Fruit fly (Drosophila melanogaster): ENCODE measurements around the gene Elovl7.
A peak's percentile ranks its signal among the peaks of the same experiment; 100 is the strongest.

The Elovl7 gene

DNA sequence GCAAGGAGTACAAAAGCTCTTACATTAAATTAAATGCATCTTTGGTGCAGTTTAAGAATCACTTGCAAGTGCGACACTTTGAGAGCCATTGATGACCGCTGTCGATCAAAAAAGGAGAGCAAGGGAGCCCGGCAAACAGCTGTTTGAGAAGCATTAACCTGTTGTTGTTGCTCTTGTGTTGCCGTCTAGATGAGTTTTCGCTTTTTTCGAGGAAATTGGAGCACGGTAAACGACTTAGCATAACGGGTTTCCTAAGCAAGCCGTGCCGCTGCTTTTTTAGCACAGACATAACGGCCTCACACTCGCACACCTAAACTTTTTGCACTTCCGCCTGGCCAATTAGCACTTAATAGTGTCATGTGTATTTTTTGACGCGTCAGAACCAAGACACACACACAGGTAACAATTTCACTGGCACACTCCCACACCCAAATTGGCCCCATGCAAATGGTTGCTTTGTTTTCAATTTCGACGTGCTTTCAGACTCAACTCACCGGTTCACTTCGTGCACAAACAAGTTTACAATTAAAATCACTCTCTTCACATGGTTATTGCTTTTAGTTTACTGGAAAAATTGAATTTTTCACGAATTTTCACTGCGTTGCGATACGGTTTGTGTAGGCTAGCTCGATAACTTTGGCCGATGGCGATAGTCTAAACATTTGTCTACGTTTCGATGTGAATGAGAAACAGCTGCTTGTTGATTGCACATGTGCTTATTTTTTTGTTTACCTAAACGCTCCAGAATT is 34.7 kb upstream of the Elovl7 start, which contains the start of the genes CG10903 and CG2747 (continued):
- peak; percentile 74 for TF ChIP-seq CG4360 (GFP tag; IDR thresholded peaks at IDR 0.05)
- peak; percentile 58 for TF ChIP-seq Sry-δ (GFP tag; optimal IDR thresholded peaks at IDR 0.05)
- peak; percentile 70 for TF ChIP-seq MBD-R2 (GFP tag; IDR thresholded peaks at IDR 0.05)
- TF ChIP-seq lilli (GFP tag; optimal IDR thresholded peaks at IDR 0.05), result no peak
- peak; percentile 81 for TF ChIP-seq scrt (GFP tag; optimal IDR thresholded peaks at IDR 0.05)
- peak; percentile 35 for TF ChIP-seq tna (GFP tag; IDR thresholded peaks at IDR 0.05; ENCODE audit: partially characterized antibody)
- peak; percentile 11 for TF ChIP-seq CG10267 (tag; optimal IDR thresholded peaks at IDR 0.05)
- TF ChIP-seq B-H2 (GFP tag; optimal IDR thresholded peaks at IDR 0.05), result peak; percentile 5
- no peak for TF ChIP-seq Poxn (GFP tag; IDR thresholded peaks at IDR 0.05)
- peak; percentile 12 for TF ChIP-seq CG9797 (GFP tag; optimal IDR thresholded peaks at IDR 0.05)
- no peak for TF ChIP-seq repo (GFP tag; optimal IDR thresholded peaks at IDR 0.05)
- no peak for TF ChIP-seq CG4282 (GFP tag; optimal IDR thresholded peaks at IDR 0.05)
- TF ChIP-seq CG34376 (GFP tag; optimal IDR thresholded peaks at IDR 0.05), result peak; percentile 49
- TF ChIP-seq ci (GFP tag; IDR thresholded peaks at IDR 0.05), result no peak
- no peak for TF ChIP-seq CG3838 (GFP tag; optimal IDR thresholded peaks at IDR 0.05)
- TF ChIP-seq klu (GFP tag; IDR thresholded peaks at IDR 0.05), result peak; percentile 40; the same call in 1 of the 2 replicates
- TF ChIP-seq CG6654 (GFP tag; optimal IDR thresholded peaks at IDR 0.05), result peak; percentile 97
- TF ChIP-seq Sin3A (optimal IDR thresholded peaks at IDR 0.05), result peak; percentile 60
- peak; percentile 65 for TF ChIP-seq hbn (GFP tag; IDR thresholded peaks at IDR 0.05; ENCODE audit: partially characterized antibody)
- peak; percentile 67 for TF ChIP-seq sens (GFP tag)
- no peak for TF ChIP-seq cas (GFP tag; IDR thresholded peaks at IDR 0.05)
- no peak for TF ChIP-seq CG5953 (GFP tag; IDR thresholded peaks at IDR 0.05)
- TF ChIP-seq CG1233 (GFP tag; optimal IDR thresholded peaks at IDR 0.05), result peak; percentile 3
- peak; percentile 45 for TF ChIP-seq CG3995 (GFP tag; optimal IDR thresholded peaks at IDR 0.05)
- no peak for TF ChIP-seq caup (GFP tag; optimal IDR thresholded peaks at IDR 0.05; ENCODE audit: severe bottlenecking)
- no peak for TF ChIP-seq fd3F (GFP tag; optimal IDR thresholded peaks at IDR 0.05)
- peak; percentile 62 for TF ChIP-seq CG34224 (GFP tag; IDR thresholded peaks at IDR 0.05; ENCODE audit: partially characterized antibody)
- no peak for TF ChIP-seq chn (GFP tag; optimal IDR thresholded peaks at IDR 0.05)
- TF ChIP-seq sug (tag; optimal IDR thresholded peaks at IDR 0.05), result peak; percentile 70
- no peak for TF ChIP-seq dimm (GFP tag; IDR thresholded peaks at IDR 0.05)
- TF ChIP-seq Eip74EF (GFP tag; optimal IDR thresholded peaks at IDR 0.05), result peak in 1 of 2 experiments; percentile 80
- TF ChIP-seq CG4617 (GFP tag; optimal IDR thresholded peaks at IDR 0.05; ENCODE audit: borderline replicate concordance), result peak; percentile 76
- TF ChIP-seq cg (GFP tag; optimal IDR thresholded peaks at IDR 0.05), result peak; percentile 80
- no peak for TF ChIP-seq Abd-B (GFP tag; optimal IDR thresholded peaks at IDR 0.05)
- peak; percentile 78 for TF ChIP-seq CG13287 (GFP tag; IDR thresholded peaks at IDR 0.05; ENCODE audit: partially characterized antibody)
- TF ChIP-seq Mrtf (GFP tag; IDR thresholded peaks at IDR 0.05), result no peak
- TF ChIP-seq CG12299 (tag; optimal IDR thresholded peaks at IDR 0.05), result no peak
- TF ChIP-seq CG14860 (GFP tag; IDR thresholded peaks at IDR 0.05; ENCODE audit: partially characterized antibody), result 0 out of 3 replicates have a peak, but pooled peaks have one; percentile 38
- TF ChIP-seq CG11456 (GFP tag; IDR thresholded peaks at IDR 0.05), result no peak
- TF ChIP-seq CG6854 (GFP tag; optimal IDR thresholded peaks at IDR 0.05), result peak; percentile 49
- TF ChIP-seq CG12659 (GFP tag; optimal IDR thresholded peaks at IDR 0.05), result peak; percentile 56
- peak; percentile 36 for TF ChIP-seq p53 (GFP tag; optimal IDR thresholded peaks at IDR 0.05)
- TF ChIP-seq Atf6 (GFP tag; IDR thresholded peaks at IDR 0.05), result no peak
- no peak for TF ChIP-seq wek (GFP tag; optimal IDR thresholded peaks at IDR 0.05)
- TF ChIP-seq Med (GFP tag), result peak; percentile 85
- TF ChIP-seq CHES-1-like (GFP tag; optimal IDR thresholded peaks at IDR 0.05), result peak; percentile 44
- no peak for TF ChIP-seq CG15269 (tag; optimal IDR thresholded peaks at IDR 0.05)
- peak; percentile 50 for TF ChIP-seq CG10147 (GFP tag; optimal IDR thresholded peaks at IDR 0.05)
- TF ChIP-seq Usf (GFP tag; optimal IDR thresholded peaks at IDR 0.05), result no peak

Data from whole organism, embryonic.